Worm (Caenorhabditis elegans): Measurements from ENCODE around the gene F33D4.4.

- no peak for TF ChIP-seq klf-2 (GFP tag; conservative IDR thresholded peaks at IDR 0.05)
- TF ChIP-seq ztf-29 (GFP tag; IDR thresholded peaks at IDR 0.05), result no peak
- no peak for TF ChIP-seq cog-1 (tag; optimal IDR thresholded peaks at IDR 0.05)
- no peak for TF ChIP-seq flt-1 (GFP tag; IDR thresholded peaks at IDR 0.05)
- TF ChIP-seq ztf-23 (GFP tag; IDR thresholded peaks at IDR 0.05), result no peak
- TF ChIP-seq tab-1 (GFP tag; IDR thresholded peaks at IDR 0.05), result no peak
- TF ChIP-seq ref-1 (GFP tag; conservative IDR thresholded peaks at IDR 0.05), result no peak
These were observed 11.2 kb upstream of the F33D4.4 start, which contains the start of gene F33D4.6 for ce11 chrIV:7717916-7718315.
